Worm (Caenorhabditis elegans) whole organism, L1 larva: ENCODE results near the gene ptr-18.

ENCODE experiments used
- ces-1 ChIP-seq: fragments of 150-350 bp; optimal IDR thresholded peaks from 2 replicates; lab custom pipeline; 2014; ENCODE audit warnings: missing biosample characterization, missing genetic modification reagents, missing genetic modification characterization
- elt-3 ChIP-seq, 6 experiments: fragments of 150-350 bp in 1 of 6; sonication (generic microtip); optimal IDR thresholded peaks; 2 replicates each; lab custom pipeline; 2017 to 2018; ENCODE audit warnings: missing biosample characterization in 6 of 6, missing genetic modification characterization in 6 of 6, inconsistent platforms in 1 of 6
- hlh-17 ChIP-seq: fragments of 200-800 bp; sonication (Bioruptor generic); optimal IDR thresholded peaks from 2 replicates; lab custom pipeline; 2018; ENCODE audit warnings: missing genetic modification characterization, mild to moderate bottlenecking, missing compliant biosample characterization, moderate library complexity, borderline replicate concordance
- nhr-237 ChIP-seq: fragments of 150-350 bp; optimal IDR thresholded peaks from 2 replicates; lab custom pipeline; 2014; ENCODE audit warnings: missing biosample characterization, missing genetic modification characterization
- snpc-4 ChIP-seq: fragments of 150-350 bp; optimal IDR thresholded peaks from 2 replicates; lab custom pipeline; 2014; ENCODE audit warnings: missing biosample characterization, missing genetic modification characterization

ce11 chrII:12982830-12983229 is 17.5 kb downstream of the ptr-18 start:
- TF ChIP-seq elt-3 (tag; optimal IDR thresholded peaks at IDR 0.05; lab: Kevin White, UChicago) (no peak), ces-1 (no peak), nhr-237 (no peak), hlh-17 (no peak), snpc-4 (no peak)
